Worm (Caenorhabditis elegans) whole organism, L1 larva: Measurements from ENCODE around the gene F14F9.2.

Source experiments
- F16B12.6 ChIP-seq: fragments of 150-350 bp; optimal IDR thresholded peaks from 2 replicates; lab custom pipeline; 2014; ENCODE audit warnings: missing biosample characterization, missing genetic modification characterization
- hlh-17 ChIP-seq: fragments of 200-800 bp; sonication (Bioruptor generic); optimal IDR thresholded peaks from 2 replicates; lab custom pipeline; 2018; ENCODE audit warnings: missing genetic modification characterization, mild to moderate bottlenecking, missing compliant biosample characterization, moderate library complexity, borderline replicate concordance
- mdl-1 ChIP-seq, 2 experiments: fragments of 150-350 bp; optimal IDR thresholded peaks; 2 replicates each; lab custom pipeline; 2014 to 2017; ENCODE audit warnings: missing biosample characterization in 2 of 2, missing genetic modification characterization in 2 of 2, inconsistent platforms in 1 of 2
- nhr-77 ChIP-seq: fragments of 150-350 bp; optimal IDR thresholded peaks from 2 replicates; lab custom pipeline; 2014; ENCODE audit warnings: missing biosample characterization, missing genetic modification characterization
- pax-3 ChIP-seq: fragments of 200-800 bp; sonication (Bioruptor generic); optimal IDR thresholded peaks from 2 replicates; lab custom pipeline; 2018; ENCODE audit warnings: mild to moderate bottlenecking, missing genetic modification characterization, moderate library complexity, missing compliant biosample characterization
- snpc-4 ChIP-seq: fragments of 150-350 bp; optimal IDR thresholded peaks from 2 replicates; lab custom pipeline; 2014; ENCODE audit warnings: missing biosample characterization, missing genetic modification characterization
- unc-30 ChIP-seq: sonication (generic microtip); optimal IDR thresholded peaks from 2 replicates; lab custom pipeline; 2017; ENCODE audit warnings: missing biosample characterization, missing genetic modification characterization

ce11 chrV:5104934-5105333, 39.7 kb upstream of the F14F9.2 start, which contains the start of gene srab-2:
- no peak for TF ChIP-seq hlh-17 (GFP tag; lab: Kevin White, UChicago)
- no peak for TF ChIP-seq F16B12.6 (tag; lab: Kevin White, UChicago)
- TF ChIP-seq snpc-4, result no peak
- no peak for TF ChIP-seq nhr-77
- no peak for TF ChIP-seq unc-30 (tag; lab: Kevin White, UChicago)
- no peak for TF ChIP-seq pax-3 (tag; lab: Kevin White, UChicago)
- TF ChIP-seq mdl-1 (tag; optimal IDR thresholded peaks at IDR 0.05; lab: Kevin White, UChicago), result no peak
